Worm (Caenorhabditis elegans): ENCODE data around the gene sms-5.
"Not testable (repeated sequence)": the region's sequence is repeated elsewhere in the genome, so short reads cannot be mapped to it uniquely, and the experiment has no call there.

The sms-5 gene

ce11 chrII:512630-513029, 17.4 kb downstream of the sms-5 start:
- no peak for TF ChIP-seq unc-62 (GFP tag; optimal IDR thresholded peaks at IDR 0.05)

ce11 chrII:515765-516164, 20.5 kb downstream of the sms-5 start, which contains the start of gene mab-9:
mab-9 (plus strand) TSS chrII:516024.
- no peak for TF ChIP-seq unc-62 (GFP tag; optimal IDR thresholded peaks at IDR 0.05)

- TF ChIP-seq unc-62 (GFP tag; optimal IDR thresholded peaks at IDR 0.05): no peak
Measured at ce11 chrII:521720-522119, 26.5 kb downstream of the sms-5 start.

ce11 chrII:522302-522701, 27.1 kb downstream of the sms-5 start, which contains the start of gene slc-36.2:
slc-36.2 (plus strand) TSS chrII:522602.
- no peak for TF ChIP-seq unc-62 (GFP tag; optimal IDR thresholded peaks at IDR 0.05)

- TF ChIP-seq unc-62 (GFP tag; optimal IDR thresholded peaks at IDR 0.05): no peak
Measured at ce11 chrII:526375-526774, 31.2 kb downstream of the sms-5 start, which contains the start of gene lgc-34. lgc-34 (plus strand) TSS chrII:526574.

- not testable (repeated sequence) for TF ChIP-seq unc-62 (GFP tag; optimal IDR thresholded peaks at IDR 0.05)
Measured at ce11 chrII:535226-535625, 40.0 kb downstream of the sms-5 start, which contains the start of gene T27A1.3. T27A1.3 (plus strand) TSS chrII:535526.

- no peak for TF ChIP-seq unc-62 (GFP tag; optimal IDR thresholded peaks at IDR 0.05)
Measured at ce11 chrII:536775-537174, 41.6 kb downstream of the sms-5 start, which contains the start of gene T27A1.2. T27A1.2 (minus strand) TSS chrII:536875.

ce11 chrII:542416-542815, 47.2 kb downstream of the sms-5 start:
- no peak for TF ChIP-seq unc-62 (GFP tag; optimal IDR thresholded peaks at IDR 0.05)

ce11 chrII:546405-546804, 51.2 kb downstream of the sms-5 start, which contains the start of gene mlt-10:
mlt-10 (plus strand) TSS chrII:546705.
- no peak for TF ChIP-seq unc-62 (GFP tag; optimal IDR thresholded peaks at IDR 0.05)
